Fruit fly (Drosophila melanogaster): ENCODE results near the gene Nsun2.

- TF ChIP-seq topi (GFP tag; optimal IDR thresholded peaks at IDR 0.05) (no peak), CG32006 (GFP tag; optimal IDR thresholded peaks at IDR 0.05) (no peak)
Measured at dm6 chrX:4139043-4139442, 25.5 kb upstream of the Nsun2 start.
